Fruit fly (Drosophila melanogaster): Measurements from ENCODE around the gene Zw10.
A peak's percentile ranks its signal among the peaks of the same experiment; 100 is the strongest.

The Zw10 gene

dm6 chrX:2589446-2590038 lies 14.5 kb upstream of the Zw10 start:
- TF ChIP-seq foxo (GFP tag; optimal IDR thresholded peaks at IDR 0.05) = peak; percentile 83 to 98
- peak; percentile 72 for TF ChIP-seq GATAd (GFP tag; optimal IDR thresholded peaks at IDR 0.05)
- TF ChIP-seq tai (GFP tag; optimal IDR thresholded peaks at IDR 0.05) = no peak
- TF ChIP-seq woc (GFP tag; optimal IDR thresholded peaks at IDR 0.05) = peak; percentile 85
- peak; percentile 90 for TF ChIP-seq sage (GFP tag; optimal IDR thresholded peaks at IDR 0.05)
- TF ChIP-seq Myc (optimal IDR thresholded peaks at IDR 0.05) = no peak
- peak; percentile 89 for TF ChIP-seq sv (GFP tag; optimal IDR thresholded peaks at IDR 0.05)
- TF ChIP-seq Hr78 (GFP tag; optimal IDR thresholded peaks at IDR 0.05) = no peak
- no peak for TF ChIP-seq dl (GFP tag; optimal IDR thresholded peaks at IDR 0.05; ENCODE audit: insufficient read depth in 1 of 2, partially characterized antibody in 2 of 2)
- TF ChIP-seq dsf (GFP tag; optimal IDR thresholded peaks at IDR 0.05; ENCODE audit: borderline replicate concordance) = peak; percentile 64
- TF ChIP-seq fru (GFP tag; optimal IDR thresholded peaks at IDR 0.05) = peak; percentile 96
- peak; percentile 89 for TF ChIP-seq psq (GFP tag; optimal IDR thresholded peaks at IDR 0.05)
- peak; percentile 96 for TF ChIP-seq h (GFP tag; optimal IDR thresholded peaks at IDR 0.05)
- TF ChIP-seq Dfd (GFP tag; optimal IDR thresholded peaks at IDR 0.05) = no peak
- no peak for TF ChIP-seq CrebA (GFP tag; optimal IDR thresholded peaks at IDR 0.05; ENCODE audit: borderline replicate concordance)
- no peak for TF ChIP-seq Vsx2 (GFP tag; optimal IDR thresholded peaks at IDR 0.05; ENCODE audit: partially characterized antibody)
- TF ChIP-seq N (GFP tag; optimal IDR thresholded peaks at IDR 0.05) = no peak
- peak; percentile 55 for TF ChIP-seq Rel (GFP tag; optimal IDR thresholded peaks at IDR 0.05)
- TF ChIP-seq Rel (tag; optimal IDR thresholded peaks at IDR 0.05) = peak; percentile 40
- peak; percentile 36 for TF ChIP-seq CG9705 (GFP tag; optimal IDR thresholded peaks at IDR 0.05)
- TF ChIP-seq Sp1 (GFP tag; optimal IDR thresholded peaks at IDR 0.05) = peak; percentile 88
- TF ChIP-seq br (GFP tag; optimal IDR thresholded peaks at IDR 0.05) = peak; percentile 96
- peak; percentile 84 for TF ChIP-seq Jra (GFP tag; optimal IDR thresholded peaks at IDR 0.05)
- TF ChIP-seq HLH106 (tag; optimal IDR thresholded peaks at IDR 0.05) = peak; percentile 94
- TF ChIP-seq Hnf4 (GFP tag; optimal IDR thresholded peaks at IDR 0.05) = peak; percentile 95
- TF ChIP-seq ey (GFP tag; optimal IDR thresholded peaks at IDR 0.05) = peak; percentile 97
- no peak for TF ChIP-seq brk (GFP tag; optimal IDR thresholded peaks at IDR 0.05)
- TF ChIP-seq usp (GFP tag; optimal IDR thresholded peaks at IDR 0.05) = no peak
- TF ChIP-seq Hr83 (GFP tag; optimal IDR thresholded peaks at IDR 0.05; ENCODE audit: poor library complexity, severe bottlenecking) = peak; percentile 93
- TF ChIP-seq jim (GFP tag; optimal IDR thresholded peaks at IDR 0.05) = peak; percentile 42
- TF ChIP-seq lola (GFP tag; optimal IDR thresholded peaks at IDR 0.05) = no peak
- TF ChIP-seq dmrt93B (GFP tag; optimal IDR thresholded peaks at IDR 0.05) = peak; percentile 93
- no peak for TF ChIP-seq Dif (GFP tag; optimal IDR thresholded peaks at IDR 0.05; ENCODE audit: partially characterized antibody)
- TF ChIP-seq pan (optimal IDR thresholded peaks at IDR 0.05) = no peak
- peak; percentile 90 for TF ChIP-seq CG32264 (GFP tag; optimal IDR thresholded peaks at IDR 0.05)
- TF ChIP-seq Abd-B (GFP tag; optimal IDR thresholded peaks at IDR 0.05) = no peak
- TF ChIP-seq OdsH (GFP tag; optimal IDR thresholded peaks at IDR 0.05) = peak; percentile 95
- peak; percentile 84 for TF ChIP-seq Mio (GFP tag; optimal IDR thresholded peaks at IDR 0.05)
- TF ChIP-seq rgr (GFP tag; optimal IDR thresholded peaks at IDR 0.05) = peak; percentile 97

- TF ChIP-seq lola (GFP tag; optimal IDR thresholded peaks at IDR 0.05) = no peak
- no peak for TF ChIP-seq Mio (GFP tag; optimal IDR thresholded peaks at IDR 0.05)
- no peak for TF ChIP-seq Jra (GFP tag; optimal IDR thresholded peaks at IDR 0.05)
- TF ChIP-seq dsf (GFP tag; optimal IDR thresholded peaks at IDR 0.05; ENCODE audit: borderline replicate concordance) = no peak
- TF ChIP-seq Vsx2 (GFP tag; optimal IDR thresholded peaks at IDR 0.05; ENCODE audit: partially characterized antibody) = no peak
- TF ChIP-seq woc (GFP tag; optimal IDR thresholded peaks at IDR 0.05) = no peak
- no peak for TF ChIP-seq dl (GFP tag; optimal IDR thresholded peaks at IDR 0.05; ENCODE audit: insufficient read depth in 1 of 2, partially characterized antibody in 2 of 2)
- TF ChIP-seq pan (optimal IDR thresholded peaks at IDR 0.05) = no peak
- no peak for TF ChIP-seq CG9705 (GFP tag; optimal IDR thresholded peaks at IDR 0.05)
- TF ChIP-seq Rel (GFP tag; optimal IDR thresholded peaks at IDR 0.05) = no peak
- TF ChIP-seq Rel (tag; optimal IDR thresholded peaks at IDR 0.05) = no peak
- no peak for TF ChIP-seq Dif (GFP tag; optimal IDR thresholded peaks at IDR 0.05; ENCODE audit: partially characterized antibody)
- TF ChIP-seq Myc (optimal IDR thresholded peaks at IDR 0.05) = no peak
- TF ChIP-seq Hr78 (GFP tag; optimal IDR thresholded peaks at IDR 0.05) = no peak
- TF ChIP-seq psq (GFP tag; optimal IDR thresholded peaks at IDR 0.05) = no peak
- no peak for TF ChIP-seq sage (GFP tag; optimal IDR thresholded peaks at IDR 0.05)
- TF ChIP-seq GATAd (GFP tag; optimal IDR thresholded peaks at IDR 0.05) = no peak
- TF ChIP-seq foxo (GFP tag; optimal IDR thresholded peaks at IDR 0.05) = no peak
These were observed 13.4 kb upstream of the Zw10 start for dm6 chrX:2590607-2591006.

All from whole organism, wandering third instar larva.